Fruit fly (Drosophila melanogaster): ENCODE data around the gene jub.

DNA sequence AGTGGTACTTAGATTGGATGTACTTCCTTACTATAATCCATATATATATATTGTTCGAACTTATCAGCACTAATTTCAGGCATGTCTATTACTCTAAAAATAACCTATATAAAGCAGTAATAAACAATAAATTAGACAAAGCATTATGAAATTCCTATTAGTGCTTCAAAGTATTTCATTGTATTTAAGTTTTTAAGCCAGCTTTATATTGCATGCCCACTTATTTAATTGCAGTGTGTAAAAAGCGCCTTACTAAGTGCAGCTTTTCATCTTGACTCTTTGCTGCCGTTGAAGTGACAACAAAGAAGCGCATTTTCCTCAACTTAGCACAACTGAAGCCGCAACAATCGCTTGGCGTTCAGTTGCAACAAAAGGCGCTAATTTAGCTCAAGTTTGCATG, 11.3 kb downstream of the jub start:
- TF ChIP-seq CG32121 (GFP tag; IDR thresholded peaks at IDR 0.05) (no peak), Pif1A (GFP tag; optimal IDR thresholded peaks at IDR 0.05) (no peak), D1 (tag; optimal IDR thresholded peaks at IDR 0.05) (no peak), CG34367 (tag; optimal IDR thresholded peaks at IDR 0.05) (no peak), CG13204 (GFP tag; optimal IDR thresholded peaks at IDR 0.05) (no peak), CG12605 (GFP tag; IDR thresholded peaks at IDR 0.05) (no peak), CG15710 (tag; optimal IDR thresholded peaks at IDR 0.05) (no peak), CG10348 (GFP tag; IDR thresholded peaks at IDR 0.05) (no peak), EcR (GFP tag; optimal IDR thresholded peaks at IDR 0.05) (no peak), fd96Ca (GFP tag; IDR thresholded peaks at IDR 0.05) (no peak), Pif1B (GFP tag; optimal IDR thresholded peaks at IDR 0.05) (no peak)
